Worm (Caenorhabditis elegans): ENCODE results near the gene C47E12.14.

C47E12.14 gene

ce11 chrIV:10016977-10017376 is 40.8 kb upstream of the C47E12.14 start, which contains the start of gene ent-7:
Gene ent-7, plus strand, starts transcription at chrIV:10017277.
- TF ChIP-seq C16A3.4 (tag; optimal IDR thresholded peaks at IDR 0.05) (no peak), snu-23 (GFP tag; optimal IDR thresholded peaks at IDR 0.05) (no peak), nhr-77 (tag; optimal IDR thresholded peaks at IDR 0.05) (no peak), efl-1 (optimal IDR thresholded peaks at IDR 0.05) (no peak), efl-1 (GFP tag; optimal IDR thresholded peaks at IDR 0.05 in 1 of 2) (peak in 1 of 2 experiments; percentile 4)

- TF ChIP-seq nhr-85 (tag) = no peak
- TF ChIP-seq blmp-1 (tag; optimal IDR thresholded peaks at IDR 0.05) = peak; percentile 90
- TF ChIP-seq lin-14 (GFP tag; optimal IDR thresholded peaks at IDR 0.05) = peak; percentile 39
Measured at ce11 chrIV:10009536-10009935, 33.4 kb upstream of the C47E12.14 start, which contains the start of gene magu-4. Gene magu-4, plus strand, starts transcription at chrIV:10009753.

DNA sequence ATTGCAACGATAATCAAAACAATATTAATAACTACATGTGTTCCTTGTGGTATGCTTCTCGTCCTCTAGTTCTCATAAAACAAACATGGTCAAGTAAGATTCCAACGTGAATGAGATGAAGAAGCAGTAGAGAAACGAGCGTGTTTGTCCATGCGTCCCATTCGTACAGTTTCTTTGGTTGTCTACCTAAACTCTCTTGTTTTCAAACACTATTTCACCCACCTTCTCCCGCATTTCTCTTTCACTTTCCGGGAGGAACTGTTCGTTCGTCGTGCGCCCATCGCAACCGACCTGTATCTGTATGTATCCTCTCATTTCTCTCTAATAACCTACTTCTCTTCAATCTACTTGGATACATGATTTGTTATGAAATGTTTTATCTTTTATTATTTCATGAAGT is 31.6 kb upstream of the C47E12.14 start:
- TF ChIP-seq lin-35 (GFP tag; optimal IDR thresholded peaks at IDR 0.05) = peak in 1 of 2 experiments; percentile 10
- TF ChIP-seq fos-1 (tag; optimal IDR thresholded peaks at IDR 0.05) = no peak
- peak in 1 of 2 experiments; percentile 4 for TF ChIP-seq efl-1 (optimal IDR thresholded peaks at IDR 0.05)
- TF ChIP-seq efl-1 (GFP tag; optimal IDR thresholded peaks at IDR 0.05 in 1 of 2) = peak in 1 of 2 experiments; percentile 56
- TF ChIP-seq hlh-17 (GFP tag; optimal IDR thresholded peaks at IDR 0.05; ENCODE audit: borderline replicate concordance) = no peak
- TF ChIP-seq unc-130 (tag; optimal IDR thresholded peaks at IDR 0.05) = no peak
- no peak for TF ChIP-seq ces-1 (GFP tag; optimal IDR thresholded peaks at IDR 0.05)
- peak; percentile 5 for TF ChIP-seq nhr-71 (tag; optimal IDR thresholded peaks at IDR 0.05)
- no peak for TF ChIP-seq fkh-10 (GFP tag; optimal IDR thresholded peaks at IDR 0.05)
- TF ChIP-seq Y116A8C.19 (tag; optimal IDR thresholded peaks at IDR 0.05; ENCODE audit: borderline replicate concordance) = no peak
- peak; percentile 99 for TF ChIP-seq blmp-1 (tag; optimal IDR thresholded peaks at IDR 0.05)
- TF ChIP-seq nhr-77 (tag; optimal IDR thresholded peaks at IDR 0.05) = no peak
- peak in 1 of 2 experiments; percentile 51 for TF ChIP-seq lsy-2 (tag; optimal IDR thresholded peaks at IDR 0.05)
- peak; percentile 33 for TF ChIP-seq snu-23 (GFP tag; optimal IDR thresholded peaks at IDR 0.05)
- TF ChIP-seq ama-1 (optimal IDR thresholded peaks at IDR 0.05) = no peak
- no peak for TF ChIP-seq unc-98 (GFP tag; IDR thresholded peaks at IDR 0.05)
- TF ChIP-seq nhr-20 (tag; optimal IDR thresholded peaks at IDR 0.05) = peak; percentile 5
- no peak for TF ChIP-seq jun-1 (tag; optimal IDR thresholded peaks at IDR 0.05)
- TF ChIP-seq lin-15B (tag; optimal IDR thresholded peaks at IDR 0.05) = no peak
- TF ChIP-seq nhr-19 (GFP tag; conservative IDR thresholded peaks at IDR 0.05) = no peak
- TF ChIP-seq skn-1 (tag; optimal IDR thresholded peaks at IDR 0.05) = peak; percentile 23
- TF ChIP-seq isw-1 (GFP tag; IDR thresholded peaks at IDR 0.05) = no peak
- no peak for TF ChIP-seq sptf-1 (tag; optimal IDR thresholded peaks at IDR 0.05)
- TF ChIP-seq ceh-82 (tag; optimal IDR thresholded peaks at IDR 0.05) = no peak
- TF ChIP-seq lin-14 (GFP tag; optimal IDR thresholded peaks at IDR 0.05) = peak; percentile 78
- peak in 1 of 2 experiments; percentile 34 for TF ChIP-seq mdl-1 (tag; optimal IDR thresholded peaks at IDR 0.05)
- TF ChIP-seq ceh-88 (GFP tag; IDR thresholded peaks at IDR 0.05) = no peak
- TF ChIP-seq elt-3 (tag; optimal IDR thresholded peaks at IDR 0.05) = peak in 2 of 6 experiments; percentile 32 to 67
- TF ChIP-seq elt-2 (tag; optimal IDR thresholded peaks at IDR 0.05) = no peak
- TF ChIP-seq alr-1 (tag; optimal IDR thresholded peaks at IDR 0.05; ENCODE audit: borderline replicate concordance) = no peak
- TF ChIP-seq aha-1 (tag; optimal IDR thresholded peaks at IDR 0.05) = no peak

- no peak for TF ChIP-seq unc-62 (GFP tag; optimal IDR thresholded peaks at IDR 0.05)
- TF ChIP-seq zag-1 (tag; optimal IDR thresholded peaks at IDR 0.05) = no peak
- no peak for TF ChIP-seq nhr-71 (tag; optimal IDR thresholded peaks at IDR 0.05)
- TF ChIP-seq snpc-4 (tag; optimal IDR thresholded peaks at IDR 0.05) = no peak
- no peak for TF ChIP-seq lin-14 (GFP tag; optimal IDR thresholded peaks at IDR 0.05)
- TF ChIP-seq jun-1 (tag; optimal IDR thresholded peaks at IDR 0.05) = no peak
- TF ChIP-seq aly-2 (tag; optimal IDR thresholded peaks at IDR 0.05) = no peak
- no peak for TF ChIP-seq nhr-20 (tag; optimal IDR thresholded peaks at IDR 0.05)
- TF ChIP-seq C34B4.2 (tag; optimal IDR thresholded peaks at IDR 0.05) = no peak
- no peak for TF ChIP-seq alr-1 (tag; optimal IDR thresholded peaks at IDR 0.05; ENCODE audit: borderline replicate concordance)
- TF ChIP-seq C16A3.4 (tag; optimal IDR thresholded peaks at IDR 0.05) = no peak
- no peak for TF ChIP-seq nhr-85 (tag)
- no peak for TF ChIP-seq vab-15 (tag; optimal IDR thresholded peaks at IDR 0.05)
- no peak for TF ChIP-seq lir-3 (tag; optimal IDR thresholded peaks at IDR 0.05; ENCODE audit: poor library complexity)
- TF ChIP-seq fkh-10 (GFP tag; optimal IDR thresholded peaks at IDR 0.05) = no peak
- TF ChIP-seq unc-98 (GFP tag; IDR thresholded peaks at IDR 0.05) = no peak
- no peak for TF ChIP-seq swsn-7 (tag; optimal IDR thresholded peaks at IDR 0.05)
- TF ChIP-seq nhr-84 (tag; optimal IDR thresholded peaks at IDR 0.05) = no peak
Measured at ce11 chrIV:10006792-10007191, 30.6 kb upstream of the C47E12.14 start, which contains the start of gene C47E12.13. Gene C47E12.13, minus strand, starts transcription at chrIV:10006892.
